Worm (Caenorhabditis elegans): Measurements from ENCODE around the gene F46C8.8.

The F46C8.8 gene

ce11 chrX:7550452-7550851 lies 3.8 kb downstream of the F46C8.8 start:
- TF ChIP-seq madf-3 (GFP tag; IDR thresholded peaks at IDR 0.05) (no peak), Y95B8A.8 (GFP tag; IDR thresholded peaks at IDR 0.05) (no peak), lin-26 (GFP tag; IDR thresholded peaks at IDR 0.05) (no peak), F55B11.4 (tag; optimal IDR thresholded peaks at IDR 0.05; ENCODE audit: borderline replicate concordance, insufficient read depth) (no peak), hlh-12 (tag; optimal IDR thresholded peaks at IDR 0.05) (no peak)

- no peak for TF ChIP-seq die-1 (tag; optimal IDR thresholded peaks at IDR 0.05)
- TF ChIP-seq chd-7 (tag; optimal IDR thresholded peaks at IDR 0.05), result no peak
- TF ChIP-seq K11D2.4 (GFP tag; IDR thresholded peaks at IDR 0.05), result no peak
- TF ChIP-seq nfya-1 (tag; optimal IDR thresholded peaks at IDR 0.05; ENCODE audit: borderline replicate concordance, insufficient read depth), result no peak
- TF ChIP-seq ztf-3 (GFP tag; optimal IDR thresholded peaks at IDR 0.05), result no peak
- TF ChIP-seq madf-6 (GFP tag; IDR thresholded peaks at IDR 0.05), result no peak
- TF ChIP-seq hlh-12 (tag; optimal IDR thresholded peaks at IDR 0.05), result no peak
- no peak for TF ChIP-seq egrh-3 (GFP tag; IDR thresholded peaks at IDR 0.05)
- no peak for TF ChIP-seq mxl-1 (tag; optimal IDR thresholded peaks at IDR 0.05)
- no peak for TF ChIP-seq lag-1 (GFP tag; IDR thresholded peaks at IDR 0.05)
- no peak for TF ChIP-seq pbrm-1 (GFP tag; IDR thresholded peaks at IDR 0.05)
- TF ChIP-seq xnd-1 (tag; optimal IDR thresholded peaks at IDR 0.05), result no peak
- no peak for TF ChIP-seq mcd-1 (GFP tag; IDR thresholded peaks at IDR 0.05)
- no peak for TF ChIP-seq attf-3 (GFP tag; conservative IDR thresholded peaks at IDR 0.05)
- TF ChIP-seq ccch-3 (GFP tag; optimal IDR thresholded peaks at IDR 0.05), result no peak
- no peak for TF ChIP-seq F57C9.4 (tag; optimal IDR thresholded peaks at IDR 0.05)
- no peak for TF ChIP-seq him-1 (tag; optimal IDR thresholded peaks at IDR 0.05)
- TF ChIP-seq nhr-80 (tag; optimal IDR thresholded peaks at IDR 0.05), result no peak
- no peak for TF ChIP-seq Y95B8A.8 (GFP tag; IDR thresholded peaks at IDR 0.05)
- no peak for TF ChIP-seq lin-54 (GFP tag; optimal IDR thresholded peaks at IDR 0.05)
These were observed 6.1 kb downstream of the F46C8.8 start, which contains the start of gene F46C8.1 for ce11 chrX:7548158-7548557. F46C8.1 (plus strand) TSS chrX:7548458.

- TF ChIP-seq zfh-2 (GFP tag; conservative IDR thresholded peaks at IDR 0.05), result peak; percentile 82
- TF ChIP-seq nfyb-1 (GFP tag; IDR thresholded peaks at IDR 0.05), result no peak
- TF ChIP-seq egrh-3 (GFP tag; IDR thresholded peaks at IDR 0.05), result peak; percentile 60; the same call in 1 of the 2 replicates
- 0 out of 2 replicates have a peak, but pooled peaks have one; percentile 46 for TF ChIP-seq Y53G8AR.9 (GFP tag; conservative IDR thresholded peaks at IDR 0.05)
These were observed 6.5 kb downstream of the F46C8.8 start for ce11 chrX:7547696-7548095.

ce11 chrX:7546509-7546908 lies 7.7 kb downstream of the F46C8.8 start, which contains the start of gene col-174:
col-174 (plus strand) TSS chrX:7546809.
- TF ChIP-seq egrh-3 (GFP tag; IDR thresholded peaks at IDR 0.05) (no peak), dox-1 (GFP tag; IDR thresholded peaks at IDR 0.05) (no peak), rcor-1 (GFP tag; IDR thresholded peaks at IDR 0.05) (no peak), tbp1 (GFP tag; optimal IDR thresholded peaks at IDR 0.05) (no peak), mcd-1 (GFP tag; IDR thresholded peaks at IDR 0.05) (no peak), Y67H2A.10 (GFP tag; conservative IDR thresholded peaks at IDR 0.05) (no peak), F55B11.4 (tag; optimal IDR thresholded peaks at IDR 0.05; ENCODE audit: borderline replicate concordance, insufficient read depth) (no peak), K11D2.4 (GFP tag; IDR thresholded peaks at IDR 0.05) (no peak), lsl-1 (GFP tag; optimal IDR thresholded peaks at IDR 0.05) (no peak), sea-2 (GFP tag; IDR thresholded peaks at IDR 0.05) (no peak), pbrm-1 (GFP tag; IDR thresholded peaks at IDR 0.05) (no peak), ceh-58 (GFP tag; IDR thresholded peaks at IDR 0.05) (no peak), egl-18 (GFP tag; IDR thresholded peaks at IDR 0.05) (no peak), hmg-20 (GFP tag; IDR thresholded peaks at IDR 0.05) (no peak), F22D6.2 (tag; optimal IDR thresholded peaks at IDR 0.05) (no peak), let-526 (GFP tag; IDR thresholded peaks at IDR 0.05) (no peak), dpl-1 (GFP tag; optimal IDR thresholded peaks at IDR 0.05) (no peak)

All from whole organism, young adult.